Worm (Caenorhabditis elegans) whole organism, L1 larva: ENCODE results near the gene cebp-1.
A peak's percentile ranks its signal among the peaks of the same experiment; 100 is the strongest.

ENCODE experiments used
- C04F5.9 ChIP-seq: sonication (generic microtip); optimal IDR thresholded peaks from 2 replicates; lab custom pipeline; 2016; ENCODE audit warnings: missing genetic modification characterization, missing compliant biosample characterization
- C16A3.4 ChIP-seq: fragments of 150-350 bp; optimal IDR thresholded peaks from 2 replicates; lab custom pipeline; 2014; ENCODE audit warnings: missing biosample characterization, missing genetic modification characterization
- Y116A8C.19 ChIP-seq: sonication (generic microtip); optimal IDR thresholded peaks from 2 replicates; lab custom pipeline; 2016; ENCODE audit warnings: missing compliant biosample characterization, missing genetic modification characterization, borderline replicate concordance
- aly-2 ChIP-seq: fragments of 150-350 bp; optimal IDR thresholded peaks from 2 replicates; lab custom pipeline; 2014; ENCODE audit warnings: missing biosample characterization, missing genetic modification characterization
- ama-1 ChIP-seq: fragments of 150-350 bp; optimal IDR thresholded peaks from 2 replicates; lab custom pipeline; 2014
- ceh-63 ChIP-seq: fragments of 200-800 bp; sonication (Bioruptor generic); optimal IDR thresholded peaks from 2 replicates; lab custom pipeline; 2018; ENCODE audit warnings: mild to moderate bottlenecking, missing genetic modification characterization, missing compliant biosample characterization
- ceh-8 ChIP-seq: fragments of 200-800 bp; sonication (Bioruptor generic); optimal IDR thresholded peaks from 2 replicates; lab custom pipeline; 2018; ENCODE audit warnings: mild to moderate bottlenecking, missing genetic modification characterization, moderate library complexity, missing compliant biosample characterization
- ceh-82 ChIP-seq, 3 experiments: fragments of 150-350 bp in 1 of 3; sonication (generic microtip) in 2 of 3; optimal IDR thresholded peaks; 2 replicates each; lab custom pipeline; 2014 to 2017; ENCODE audit warnings: missing biosample characterization in 3 of 3, missing genetic modification characterization in 3 of 3
- dsc-1 ChIP-seq: sonication (generic microtip); optimal IDR thresholded peaks from 2 replicates; lab custom pipeline; 2016; ENCODE audit warnings: mild to moderate bottlenecking, missing genetic modification characterization, missing compliant biosample characterization
- egl-13 ChIP-seq: sonication (generic microtip); optimal IDR thresholded peaks from 2 replicates; lab custom pipeline; 2016; ENCODE audit warnings: missing genotype, missing genetic modification reagents, missing genetic modification characterization, missing compliant biosample characterization
- fkh-10 ChIP-seq: sonication (generic microtip); optimal IDR thresholded peaks from 2 replicates; lab custom pipeline; 2017; ENCODE audit warnings: missing biosample characterization, missing genetic modification reagents, missing genetic modification characterization
- fkh-4 ChIP-seq: sonication (generic microtip); optimal IDR thresholded peaks from 2 replicates; lab custom pipeline; 2016; ENCODE audit warnings: missing compliant biosample characterization, missing genetic modification characterization, borderline replicate concordance
- fos-1 ChIP-seq: fragments of 150-350 bp; optimal IDR thresholded peaks from 2 replicates; lab custom pipeline; 2014; ENCODE audit warnings: missing biosample characterization, missing genetic modification characterization
- hpl-2 ChIP-seq: fragments of 150-350 bp; optimal IDR thresholded peaks from 2 replicates; lab custom pipeline; 2014; ENCODE audit warnings: missing biosample characterization, missing genetic modification reagents, missing genetic modification characterization
- irx-1 ChIP-seq: sonication (generic microtip); optimal IDR thresholded peaks from 2 replicates; lab custom pipeline; 2016; ENCODE audit warnings: missing genetic modification characterization, missing compliant biosample characterization
- isw-1 ChIP-seq: fragments of 200-800 bp; sonication (Bioruptor generic); IDR thresholded peaks from 2 replicates; pipeline ENCODE4 v1.3.6; 2022; ENCODE audit warnings: missing genetic modification characterization, missing compliant biosample characterization
- jun-1 ChIP-seq: fragments of 150-350 bp; optimal IDR thresholded peaks from 2 replicates; lab custom pipeline; 2014; ENCODE audit warnings: missing biosample characterization, missing genetic modification reagents, missing genetic modification characterization
- lin-14 ChIP-seq: fragments of 200-800 bp; sonication (Bioruptor generic); optimal IDR thresholded peaks from 2 replicates; lab custom pipeline; 2018; ENCODE audit warnings: mild to moderate bottlenecking, missing genetic modification characterization, moderate library complexity, missing compliant biosample characterization
- lin-35 ChIP-seq, 2 experiments: fragments of 150-350 bp; optimal IDR thresholded peaks; 2 replicates each; lab custom pipeline; 2014; ENCODE audit warnings: missing biosample characterization in 2 of 2, missing genetic modification characterization in 2 of 2, missing genetic modification reagents in 2 of 2
- lin-39 ChIP-seq: fragments of 150-350 bp; optimal IDR thresholded peaks from 2 replicates; lab custom pipeline; 2014; ENCODE audit warnings: missing biosample characterization, missing genetic modification reagents, missing genetic modification characterization
- lir-3 ChIP-seq: sonication (generic microtip); optimal IDR thresholded peaks from 2 replicates; lab custom pipeline; 2016; ENCODE audit warnings: mild to moderate bottlenecking, missing genetic modification characterization, moderate library complexity, missing compliant biosample characterization; ENCODE audit not compliant: poor library complexity
- lsy-2 ChIP-seq, 2 experiments: fragments of 150-350 bp; optimal IDR thresholded peaks; 2 replicates each; lab custom pipeline; 2014; ENCODE audit warnings: missing biosample characterization in 2 of 2, missing genetic modification characterization in 2 of 2
- mab-9 ChIP-seq: fragments of 200-800 bp; sonication (Bioruptor generic); IDR thresholded peaks from 2 replicates; pipeline ENCODE4 v1.3.6; 2022; ENCODE audit warnings: missing genetic modification reagents, missing genetic modification characterization, missing compliant biosample characterization
- mdl-1 ChIP-seq, 2 experiments: fragments of 150-350 bp; optimal IDR thresholded peaks; 2 replicates each; lab custom pipeline; 2014 to 2017; ENCODE audit warnings: missing biosample characterization in 2 of 2, missing genetic modification characterization in 2 of 2, inconsistent platforms in 1 of 2
- nhr-12 ChIP-seq: sonication (generic microtip); optimal IDR thresholded peaks from 2 replicates; lab custom pipeline; 2017; ENCODE audit warnings: missing biosample characterization, missing genetic modification characterization
- nhr-19 ChIP-seq: fragments of 200-800 bp; sonication (Bioruptor generic); conservative IDR thresholded peaks from 2 replicates; pipeline ENCODE4 v1.3.6; 2022; ENCODE audit warnings: missing genetic modification characterization, missing compliant biosample characterization
- nhr-237 ChIP-seq: fragments of 150-350 bp; optimal IDR thresholded peaks from 2 replicates; lab custom pipeline; 2014; ENCODE audit warnings: missing biosample characterization, missing genetic modification characterization
- nhr-47 ChIP-seq: sonication (generic microtip); optimal IDR thresholded peaks from 2 replicates; lab custom pipeline; 2016; ENCODE audit warnings: mild to moderate bottlenecking, missing genetic modification characterization, moderate library complexity, missing compliant biosample characterization
- nhr-71 ChIP-seq: sonication (generic microtip); optimal IDR thresholded peaks from 2 replicates; lab custom pipeline; 2016; ENCODE audit warnings: mild to moderate bottlenecking, missing genetic modification characterization, moderate library complexity, missing compliant biosample characterization
- nhr-85 ChIP-seq: sonication (generic microtip); peaks from one replicate; lab custom pipeline; 2016; ENCODE audit warnings: missing genetic modification characterization, inconsistent platforms, missing compliant biosample characterization
- nhr-90 ChIP-seq: sonication (generic microtip); optimal IDR thresholded peaks from 2 replicates; lab custom pipeline; 2016; ENCODE audit warnings: mild to moderate bottlenecking, missing genetic modification characterization, missing compliant biosample characterization; ENCODE audit not compliant: poor library complexity
- pax-3 ChIP-seq: fragments of 200-800 bp; sonication (Bioruptor generic); optimal IDR thresholded peaks from 2 replicates; lab custom pipeline; 2018; ENCODE audit warnings: mild to moderate bottlenecking, missing genetic modification characterization, moderate library complexity, missing compliant biosample characterization
- pqm-1 ChIP-seq: sonication (generic microtip); optimal IDR thresholded peaks from 3 replicates; lab custom pipeline; 2017; ENCODE audit warnings: missing biosample characterization, missing genetic modification characterization
- snu-23 ChIP-seq: sonication (generic microtip); optimal IDR thresholded peaks from 2 replicates; lab custom pipeline; 2016; ENCODE audit warnings: missing genetic modification characterization, missing compliant biosample characterization
- sox-4 ChIP-seq: sonication (generic microtip); optimal IDR thresholded peaks from 2 replicates; lab custom pipeline; 2016; ENCODE audit warnings: missing genetic modification characterization, missing compliant biosample characterization
- swsn-7 ChIP-seq: sonication (generic microtip); optimal IDR thresholded peaks from 2 replicates; lab custom pipeline; 2016; ENCODE audit warnings: missing genetic modification characterization, missing compliant biosample characterization
- tbx-2 ChIP-seq: sonication (generic microtip); optimal IDR thresholded peaks from 2 replicates; lab custom pipeline; 2016; ENCODE audit warnings: missing genetic modification characterization, missing compliant biosample characterization
- unc-30 ChIP-seq: sonication (generic microtip); optimal IDR thresholded peaks from 2 replicates; lab custom pipeline; 2017; ENCODE audit warnings: missing biosample characterization, missing genetic modification characterization
- unc-62 ChIP-seq: fragments of 150-350 bp; optimal IDR thresholded peaks from 2 replicates; lab custom pipeline; 2014; ENCODE audit warnings: missing biosample characterization, missing genetic modification reagents, missing genetic modification characterization
- xbp-1 ChIP-seq: sonication (generic microtip); optimal IDR thresholded peaks from 2 replicates; lab custom pipeline; 2016; ENCODE audit warnings: missing genetic modification characterization, missing compliant biosample characterization
- zip-4 ChIP-seq: fragments of 200-800 bp; sonication (Bioruptor generic); optimal IDR thresholded peaks from 2 replicates; lab custom pipeline; 2018; ENCODE audit warnings: mild to moderate bottlenecking, missing genetic modification characterization, moderate library complexity, missing compliant biosample characterization
- ztf-4 ChIP-seq: fragments of 150-350 bp; optimal IDR thresholded peaks from 2 replicates; lab custom pipeline; 2014; ENCODE audit warnings: missing biosample characterization, missing genetic modification characterization

The cebp-1 gene

ce11 chrX:1445696-1446095 is 8.0 kb downstream of the cebp-1 start:
- no peak for TF ChIP-seq pqm-1 (tag; lab: Kevin White, UChicago)
- no peak for TF ChIP-seq aly-2
- TF ChIP-seq hpl-2 (GFP tag; lab: Kevin White, UChicago), result no peak
- peak; percentile 75 for TF ChIP-seq nhr-85 (tag; lab: Kevin White, UChicago)
- no peak for TF ChIP-seq isw-1 (GFP tag; lab: Robert Waterston, UW)
- peak; percentile 33; the same call in 1 of the 2 replicates for TF ChIP-seq nhr-19 (GFP tag; lab: Robert Waterston, UW)
- no peak for TF ChIP-seq nhr-237 (tag; lab: Kevin White, UChicago)
- TF ChIP-seq irx-1, result peak; percentile 14
- TF ChIP-seq jun-1 (tag; lab: Kevin White, UChicago), result no peak
- peak; percentile 16 for TF ChIP-seq tbx-2 (tag; lab: Kevin White, UChicago)
- TF ChIP-seq dsc-1 (tag; lab: Kevin White, UChicago), result no peak
- peak; percentile 9 for TF ChIP-seq nhr-90
- peak; percentile 31 for TF ChIP-seq nhr-47
- no peak for TF ChIP-seq unc-62 (GFP tag; lab: Kevin White, UChicago)
- peak; percentile 25 for TF ChIP-seq ztf-4 (tag; lab: Kevin White, UChicago)
- peak; percentile 26 for TF ChIP-seq ama-1 (lab: Kevin White, UChicago)
- TF ChIP-seq nhr-71 (tag; lab: Kevin White, UChicago), result peak; percentile 34
- TF ChIP-seq snu-23 (GFP tag; lab: Kevin White, UChicago), result peak; percentile 12

DNA sequence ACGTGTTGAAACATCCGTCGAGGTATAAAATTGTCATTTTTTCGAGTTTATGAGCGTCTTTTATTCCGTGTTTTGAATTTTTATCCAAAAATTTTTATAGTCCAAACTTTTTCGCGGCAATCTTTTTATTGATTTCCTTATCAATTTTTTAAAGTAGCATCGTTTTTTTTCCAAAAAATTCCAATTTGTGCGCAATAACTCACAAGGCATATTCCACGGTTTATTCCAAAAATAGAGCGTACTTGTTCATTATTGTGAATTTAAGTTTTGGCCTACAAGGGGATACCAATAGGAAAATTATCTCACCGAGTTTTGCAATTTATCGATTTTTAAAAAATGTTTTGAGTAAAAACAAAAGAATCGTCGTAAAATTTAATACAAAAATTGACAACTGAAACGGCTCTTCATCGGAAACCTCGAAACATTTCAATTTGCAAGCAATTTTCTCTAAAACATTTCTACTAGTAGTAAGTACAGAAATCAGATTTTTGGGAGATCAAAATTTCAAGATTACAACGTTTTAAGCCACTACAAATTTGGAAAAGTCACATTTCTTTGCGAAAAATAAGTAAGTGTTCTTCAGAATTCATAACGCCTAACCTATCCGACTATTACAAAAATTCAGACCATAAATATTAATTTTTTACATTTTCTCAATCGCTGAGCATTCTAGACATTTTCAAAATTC is 10.0 kb downstream of the cebp-1 start:
- peak; percentile 47 for TF ChIP-seq lin-39 (tag; lab: Kevin White, UChicago)
- peak; percentile 42 for TF ChIP-seq nhr-90
- TF ChIP-seq nhr-47, result peak; percentile 5
- TF ChIP-seq lin-35 (GFP tag; optimal IDR thresholded peaks at IDR 0.05; lab: Kevin White, UChicago), result no peak

DNA sequence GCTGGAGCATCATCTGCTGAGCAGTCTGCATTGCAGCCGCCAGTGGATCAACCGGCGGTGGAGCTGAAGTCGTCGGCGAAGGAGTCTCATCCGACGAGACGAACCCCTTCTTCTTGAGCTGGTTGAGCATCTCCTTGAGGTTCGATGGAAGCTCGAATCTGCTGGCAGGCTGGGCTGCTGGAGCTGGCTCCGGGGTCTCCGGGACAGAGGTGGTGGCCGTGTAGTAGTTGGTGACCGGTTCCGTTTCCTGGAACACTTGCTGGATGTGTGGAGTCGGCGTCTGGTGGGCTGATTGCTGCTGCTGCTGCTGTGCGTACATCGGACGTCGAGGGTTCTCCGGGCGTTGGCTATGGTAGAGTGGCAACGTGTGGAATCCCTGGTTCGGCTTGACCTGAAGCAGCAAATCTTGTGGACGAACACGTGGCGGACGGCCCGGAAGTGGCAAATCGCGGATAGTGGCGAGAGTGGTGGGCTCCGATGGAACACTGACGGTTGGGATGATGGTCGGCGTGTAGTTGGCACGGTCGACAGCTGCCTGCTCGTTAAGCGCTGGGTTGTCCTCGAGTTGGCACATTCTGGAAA is 12.0 kb downstream of the cebp-1 start:
- TF ChIP-seq ceh-8 (GFP tag; lab: Kevin White, UChicago) (peak; percentile 1), nhr-12 (tag; lab: Kevin White, UChicago) (no peak)
- TF ChIP-seq, all 84 proteins: peak for 1

- TF ChIP-seq pqm-1 (tag; lab: Kevin White, UChicago), result no peak
- no peak for TF ChIP-seq fos-1 (tag; lab: Kevin White, UChicago)
- TF ChIP-seq C16A3.4 (tag; lab: Kevin White, UChicago), result no peak
- no peak for TF ChIP-seq lin-14 (GFP tag; lab: Kevin White, UChicago)
- TF ChIP-seq hpl-2 (GFP tag; lab: Kevin White, UChicago), result no peak
- no peak for TF ChIP-seq xbp-1
- no peak for TF ChIP-seq dsc-1 (tag; lab: Kevin White, UChicago)
- TF ChIP-seq C04F5.9, result no peak
- TF ChIP-seq lin-39 (tag; lab: Kevin White, UChicago), result no peak
- TF ChIP-seq ceh-82 (tag; optimal IDR thresholded peaks at IDR 0.05; lab: Kevin White, UChicago), result no peak
- TF ChIP-seq egl-13 (tag; lab: Kevin White, UChicago), result no peak
Measured at ce11 chrX:1440161-1440560, 13.5 kb downstream of the cebp-1 start, which contains the start of gene sedl-1. Gene sedl-1 (minus strand): TSS chrX:1440261.

DNA sequence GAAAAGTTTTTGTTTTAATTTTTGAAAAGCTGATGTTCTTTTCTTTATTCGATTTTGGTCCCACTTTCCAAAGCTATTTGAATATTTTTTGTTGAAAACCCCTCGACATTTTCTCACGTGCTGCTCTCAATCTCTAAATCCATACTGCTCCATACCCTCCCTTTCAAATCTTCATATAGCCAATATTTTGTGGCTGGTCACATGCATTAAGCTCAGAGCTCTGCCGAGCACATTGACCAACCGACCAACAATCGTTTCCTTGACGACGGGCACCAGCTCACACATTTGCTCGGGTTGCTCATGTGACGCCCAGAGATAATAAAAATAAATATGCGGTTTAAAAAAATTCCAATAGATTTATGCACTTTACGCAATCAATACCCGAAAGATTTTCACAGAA is 14.7 kb downstream of the cebp-1 start:
- TF ChIP-seq jun-1 (tag; lab: Kevin White, UChicago) (peak; percentile 37), nhr-71 (tag; lab: Kevin White, UChicago) (peak; percentile 35), snu-23 (GFP tag; lab: Kevin White, UChicago) (peak; percentile 40), lin-35 (GFP tag; optimal IDR thresholded peaks at IDR 0.05; lab: Kevin White, UChicago) (no peak), dsc-1 (tag; lab: Kevin White, UChicago) (peak; percentile 79), zip-4 (GFP tag; lab: Kevin White, UChicago) (no peak), fkh-4 (tag; lab: Kevin White, UChicago) (no peak), lsy-2 (tag; optimal IDR thresholded peaks at IDR 0.05; lab: Kevin White, UChicago) (peak; percentile 11 to 16), nhr-47 (peak; percentile 68), lir-3 (tag; lab: Kevin White, UChicago) (no peak), mab-9 (GFP tag; lab: Robert Waterston, UW) (no peak), sox-4 (tag; lab: Kevin White, UChicago) (peak; percentile 76), ama-1 (lab: Kevin White, UChicago) (no peak), ceh-63 (GFP tag; lab: Kevin White, UChicago) (no peak), tbx-2 (tag; lab: Kevin White, UChicago) (peak; percentile 10), ceh-82 (tag; optimal IDR thresholded peaks at IDR 0.05; lab: Kevin White, UChicago) (peak in 2 of 3 experiments; percentile 23 to 43), Y116A8C.19 (tag; lab: Kevin White, UChicago) (no peak), swsn-7 (tag; lab: Kevin White, UChicago) (peak; percentile 35), fkh-10 (GFP tag; lab: Kevin White, UChicago) (peak; percentile 57), pax-3 (peak; percentile 57), mdl-1 (tag; optimal IDR thresholded peaks at IDR 0.05; lab: Kevin White, UChicago) (peak in 1 of 2 experiments; percentile 8), unc-30 (no peak)
